Fruit fly (Drosophila melanogaster) whole organism, embryonic: ENCODE measurements around the gene CG32681.

ENCODE experiments used
- Adf1 ChIP-seq: fragments of 200-800 bp; sonication (Bioruptor generic); IDR thresholded peaks from 2 replicates; pipeline ENCODE4 v1.3.6; 2022; ENCODE audit warnings: missing biosample characterization, missing genetic modification characterization
- Asciz ChIP-seq: fragments of 200-800 bp; sonication (Bioruptor generic); optimal IDR thresholded peaks from 2 replicates; lab custom pipeline; 2017; ENCODE audit warnings: missing biosample characterization, mild to moderate bottlenecking, missing genetic modification characterization, missing genetic modification reagents
- CG10267 ChIP-seq: fragments of 200-800 bp; sonication (Bioruptor generic); optimal IDR thresholded peaks from 2 replicates; lab custom pipeline; 2018; ENCODE audit warnings: missing biosample characterization, mild to moderate bottlenecking, missing genetic modification characterization, moderate library complexity
- CG11504 ChIP-seq: fragments of 200-800 bp; sonication (Bioruptor generic); optimal IDR thresholded peaks from 3 replicates; lab custom pipeline; 2019; ENCODE audit warnings: missing biosample characterization, mild to moderate bottlenecking, missing genetic modification characterization, moderate library complexity
- CG11696 ChIP-seq: fragments of 200-800 bp; sonication (Bioruptor generic); IDR thresholded peaks from 2 replicates; pipeline ENCODE4 v1.3.6; 2022; ENCODE audit warnings: missing biosample characterization, missing genetic modification characterization
- CG12071 ChIP-seq: fragments of 200-800 bp; sonication (Bioruptor generic); optimal IDR thresholded peaks from 3 replicates; lab custom pipeline; 2018; ENCODE audit warnings: missing biosample characterization, mild to moderate bottlenecking, missing genetic modification characterization
- CG12659 ChIP-seq: fragments of 200-800 bp; sonication (Bioruptor generic); optimal IDR thresholded peaks from 3 replicates; lab custom pipeline; 2017; ENCODE audit warnings: mild to moderate bottlenecking, missing biosample characterization, missing genetic modification reagents, missing genetic modification characterization
- CG12744 ChIP-seq: fragments of 200-800 bp; sonication (Bioruptor generic); optimal IDR thresholded peaks from 2 replicates; lab custom pipeline; 2016; ENCODE audit warnings: missing biosample characterization, missing genetic modification characterization
- CG13287 ChIP-seq: fragments of 200-800 bp; sonication (Bioruptor generic); IDR thresholded peaks from 2 replicates; pipeline ENCODE4 v1.3.6; 2022; ENCODE audit warnings: missing biosample characterization, missing genetic modification characterization; ENCODE audit not compliant: partially characterized antibody
- CG14710 ChIP-seq: fragments of 200-800 bp; sonication (Bioruptor generic); optimal IDR thresholded peaks from 3 replicates; lab custom pipeline; 2019; ENCODE audit warnings: missing biosample characterization, mild to moderate bottlenecking, missing genetic modification characterization, moderate library complexity
- CG15073 ChIP-seq: fragments of 200-800 bp; sonication (Bioruptor generic); optimal IDR thresholded peaks from 2 replicates; lab custom pipeline; 2016; ENCODE audit warnings: missing biosample characterization, missing genetic modification characterization
- CG15514 ChIP-seq: fragments of 200-800 bp; sonication (Bioruptor generic); optimal IDR thresholded peaks from 3 replicates; lab custom pipeline; 2017; ENCODE audit warnings: missing biosample characterization, missing genetic modification characterization, mild to moderate bottlenecking, moderate library complexity, missing genetic modification reagents
- CG17361 ChIP-seq: fragments of 200-800 bp; sonication (Bioruptor generic); IDR thresholded peaks from 3 replicates; pipeline ENCODE4 v1.3.6; 2022; ENCODE audit warnings: missing biosample characterization, missing genetic modification characterization
- CG1792 ChIP-seq: fragments of 200-800 bp; sonication (Bioruptor generic); optimal IDR thresholded peaks from 2 replicates; lab custom pipeline; 2016; ENCODE audit warnings: missing biosample characterization, missing genetic modification characterization
- CG2120 ChIP-seq: fragments of 200-800 bp; sonication (Bioruptor generic); optimal IDR thresholded peaks from 3 replicates; lab custom pipeline; 2016; ENCODE audit warnings: missing biosample characterization, missing genetic modification characterization
- CG34376 ChIP-seq: fragments of 200-800 bp; sonication (Bioruptor generic); optimal IDR thresholded peaks from 2 replicates; lab custom pipeline; 2018; ENCODE audit warnings: missing biosample characterization, mild to moderate bottlenecking, missing genetic modification characterization
- CG3995 ChIP-seq: fragments of 200-800 bp; sonication (Bioruptor generic); optimal IDR thresholded peaks from 3 replicates; lab custom pipeline; 2016; ENCODE audit warnings: missing biosample characterization, missing genetic modification characterization
- CG4404 ChIP-seq: fragments of 200-800 bp; sonication (Bioruptor generic); IDR thresholded peaks from 2 replicates; pipeline ENCODE4 v1.3.6; 2022; ENCODE audit warnings: missing biosample characterization, missing genetic modification characterization
- CG6654 ChIP-seq: fragments of 200-800 bp; sonication (Bioruptor generic); optimal IDR thresholded peaks from 2 replicates; lab custom pipeline; 2017; ENCODE audit warnings: missing biosample characterization, mild to moderate bottlenecking, missing genetic modification characterization
- CG6689 ChIP-seq: fragments of 200-800 bp; sonication (Bioruptor generic); IDR thresholded peaks from 2 replicates; pipeline ENCODE4 v1.3.6; 2022; ENCODE audit warnings: missing biosample characterization, missing genetic modification characterization
- CG6791 ChIP-seq: fragments of 200-800 bp; sonication (Bioruptor generic); IDR thresholded peaks from 3 replicates; pipeline ENCODE4 v1.3.6; 2022; ENCODE audit warnings: missing biosample characterization, missing genetic modification characterization; ENCODE audit not compliant: partially characterized antibody
- CG6813 ChIP-seq: fragments of 200-800 bp; sonication (Bioruptor generic); optimal IDR thresholded peaks from 2 replicates; lab custom pipeline; 2017; ENCODE audit warnings: missing biosample characterization, missing genetic modification characterization, mild to moderate bottlenecking, moderate library complexity, missing genetic modification reagents
- CTCF ChIP-seq: fragments of 200-800 bp; sonication (Bioruptor generic); optimal IDR thresholded peaks from 2 replicates; lab custom pipeline; 2017; ENCODE audit warnings: missing biosample characterization, mild to moderate bottlenecking, missing genetic modification characterization, moderate library complexity
- Deaf1 ChIP-seq: fragments of 200-800 bp; optimal IDR thresholded peaks from 3 replicates; lab custom pipeline; 2019; ENCODE audit warnings: missing biosample characterization, mild to moderate bottlenecking, missing genetic modification characterization, moderate library complexity
- Dip3 ChIP-seq: fragments of 200-800 bp; sonication (Bioruptor generic); optimal IDR thresholded peaks from 3 replicates; lab custom pipeline; 2016; ENCODE audit warnings: missing biosample characterization, missing genetic modification characterization
- Dll ChIP-seq: fragments of 200-800 bp; sonication (Bioruptor generic); IDR thresholded peaks from 4 replicates; pipeline ENCODE4 v1.3.6; 2022; ENCODE audit warnings: missing biosample characterization, missing genetic modification characterization; ENCODE audit not compliant: partially characterized antibody
- Eip74EF ChIP-seq, 2 experiments: fragments of 200-800 bp in 1 of 2; fragments of >200 bp in 1 of 2; sonication (Bioruptor generic) in 1 of 2; optimal IDR thresholded peaks; 2 replicates each; lab custom pipeline; 2017 to 2019; ENCODE audit warnings: missing biosample characterization in 2 of 2, missing genetic modification characterization in 2 of 2, mild to moderate bottlenecking in 1 of 2, moderate library complexity in 1 of 2
- Ets97D ChIP-seq: fragments of 200-800 bp; sonication (Bioruptor generic); optimal IDR thresholded peaks from 3 replicates; lab custom pipeline; 2016; ENCODE audit warnings: missing biosample characterization, missing genetic modification characterization
- Hey ChIP-seq: fragments of 200-800 bp; sonication (Bioruptor generic); optimal IDR thresholded peaks from 3 replicates; lab custom pipeline; 2018; ENCODE audit warnings: missing biosample characterization, mild to moderate bottlenecking, missing genetic modification characterization
- HmgD ChIP-seq: fragments of 200-800 bp; sonication (Bioruptor generic); optimal IDR thresholded peaks from 3 replicates; lab custom pipeline; 2016; ENCODE audit warnings: missing biosample characterization, missing genetic modification characterization
- Nf-YB ChIP-seq: fragments of 200-800 bp; sonication (Bioruptor generic); optimal IDR thresholded peaks from 3 replicates; lab custom pipeline; 2019; ENCODE audit warnings: missing biosample characterization, mild to moderate bottlenecking, missing genetic modification characterization, moderate library complexity
- Ptx1 ChIP-seq: fragments of 200-800 bp; sonication (Bioruptor generic); IDR thresholded peaks from 2 replicates; pipeline ENCODE4 v1.3.6; 2022; ENCODE audit warnings: missing biosample characterization, missing genetic modification characterization
- Sox100B ChIP-seq: fragments of 200-800 bp; sonication (Bioruptor generic); optimal IDR thresholded peaks from 3 replicates; lab custom pipeline; 2018; ENCODE audit warnings: missing biosample characterization, mild to moderate bottlenecking, missing genetic modification characterization
- Sry-β ChIP-seq: fragments of 200-800 bp; sonication (Bioruptor generic); optimal IDR thresholded peaks from 2 replicates; lab custom pipeline; 2018; ENCODE audit warnings: missing biosample characterization, mild to moderate bottlenecking, missing genetic modification characterization, moderate library complexity
- Stat92E ChIP-seq, 3 experiments: fragments of >200 bp in 2 of 3; fragments of 200-800 bp in 1 of 3; sonication (Bioruptor generic) in 1 of 3; optimal IDR thresholded peaks; 2 replicates each; lab custom pipeline; 2017 to 2019; ENCODE audit warnings: missing biosample characterization in 3 of 3, missing genetic modification characterization in 3 of 3, mild to moderate bottlenecking in 1 of 3, moderate library complexity in 1 of 3
- ap ChIP-seq: fragments of 200-800 bp; sonication (Bioruptor generic); IDR thresholded peaks from 2 replicates; pipeline ENCODE4 v1.3.6; 2022; ENCODE audit warnings: missing biosample characterization, missing genetic modification characterization
- ash1 ChIP-seq: fragments of 200-800 bp; sonication (Bioruptor generic); optimal IDR thresholded peaks from 2 replicates; lab custom pipeline; 2018; ENCODE audit warnings: missing biosample characterization, mild to moderate bottlenecking, missing genetic modification characterization
- bab2 ChIP-seq: fragments of 200-800 bp; sonication (Bioruptor generic); optimal IDR thresholded peaks from 2 replicates; lab custom pipeline; 2016; ENCODE audit warnings: missing biosample characterization, missing genetic modification characterization
- crol ChIP-seq: fragments of 200-800 bp; sonication (Bioruptor generic); IDR thresholded peaks from 2 replicates; pipeline ENCODE4 v1.3.6; 2022; ENCODE audit warnings: missing biosample characterization, missing genetic modification characterization
- crp ChIP-seq, 2 experiments: fragments of 200-800 bp; sonication (Bioruptor generic); optimal IDR thresholded peaks; 2 replicates in 1 of 2; 3 replicates in 1 of 2; lab custom pipeline; 2017; ENCODE audit warnings: missing biosample characterization in 2 of 2, missing genetic modification characterization in 2 of 2, mild to moderate bottlenecking in 1 of 2, moderate library complexity in 1 of 2
- fru ChIP-seq: fragments of >200 bp; optimal IDR thresholded peaks from 2 replicates; lab custom pipeline; 2017
- gcm2 ChIP-seq: fragments of 200-800 bp; sonication (Bioruptor generic); optimal IDR thresholded peaks from 2 replicates; lab custom pipeline; 2016; ENCODE audit warnings: missing biosample characterization, missing genetic modification characterization
- hth ChIP-seq: fragments of >200 bp; optimal IDR thresholded peaks from 2 replicates; lab custom pipeline; 2017; ENCODE audit warnings: inconsistent platforms
- inv ChIP-seq: fragments of 200-800 bp; sonication (Bioruptor generic); IDR thresholded peaks from 2 replicates; pipeline ENCODE4 v1.3.6; 2022; ENCODE audit warnings: missing biosample characterization, missing genetic modification characterization; ENCODE audit not compliant: partially characterized antibody
- klu ChIP-seq: fragments of 200-800 bp; sonication (Bioruptor generic); IDR thresholded peaks from 2 replicates; pipeline ENCODE4 v1.3.6; 2022; ENCODE audit warnings: missing biosample characterization, missing genetic modification characterization
- nau ChIP-seq: fragments of 200-800 bp; sonication (Bioruptor generic); optimal IDR thresholded peaks from 3 replicates; lab custom pipeline; 2017; ENCODE audit warnings: missing biosample characterization, mild to moderate bottlenecking, missing genetic modification characterization, missing genetic modification reagents
- prd ChIP-seq, 3 experiments: fragments of >200 bp in 2 of 3; fragments of 200-800 bp in 1 of 3; sonication (Bioruptor generic) in 1 of 3; optimal IDR thresholded peaks in 2 of 3; IDR thresholded peaks in 1 of 3; 2 replicates in 2 of 3; 3 replicates in 1 of 3; pipeline versions ENCODE4 v1.3.6 to Lab custom; 2017 to 2022; ENCODE audit warnings: missing biosample characterization in 1 of 3, missing genetic modification characterization in 1 of 3
- tgo ChIP-seq: fragments of 200-800 bp; sonication (Bioruptor generic); IDR thresholded peaks from 3 replicates; pipeline ENCODE4 v1.3.6; 2022; ENCODE audit warnings: missing biosample characterization, missing genetic modification characterization
- tio ChIP-seq: fragments of 200-800 bp; sonication (Bioruptor generic); optimal IDR thresholded peaks from 2 replicates; lab custom pipeline; 2017; ENCODE audit warnings: missing biosample characterization, missing genetic modification characterization, inconsistent platforms
- unc-4 ChIP-seq: fragments of 200-800 bp; sonication (Bioruptor generic); IDR thresholded peaks from 2 replicates; pipeline ENCODE4 v1.3.6; 2022; ENCODE audit warnings: missing biosample characterization, missing genetic modification characterization; ENCODE audit not compliant: partially characterized antibody

CG32681 gene

DNA sequence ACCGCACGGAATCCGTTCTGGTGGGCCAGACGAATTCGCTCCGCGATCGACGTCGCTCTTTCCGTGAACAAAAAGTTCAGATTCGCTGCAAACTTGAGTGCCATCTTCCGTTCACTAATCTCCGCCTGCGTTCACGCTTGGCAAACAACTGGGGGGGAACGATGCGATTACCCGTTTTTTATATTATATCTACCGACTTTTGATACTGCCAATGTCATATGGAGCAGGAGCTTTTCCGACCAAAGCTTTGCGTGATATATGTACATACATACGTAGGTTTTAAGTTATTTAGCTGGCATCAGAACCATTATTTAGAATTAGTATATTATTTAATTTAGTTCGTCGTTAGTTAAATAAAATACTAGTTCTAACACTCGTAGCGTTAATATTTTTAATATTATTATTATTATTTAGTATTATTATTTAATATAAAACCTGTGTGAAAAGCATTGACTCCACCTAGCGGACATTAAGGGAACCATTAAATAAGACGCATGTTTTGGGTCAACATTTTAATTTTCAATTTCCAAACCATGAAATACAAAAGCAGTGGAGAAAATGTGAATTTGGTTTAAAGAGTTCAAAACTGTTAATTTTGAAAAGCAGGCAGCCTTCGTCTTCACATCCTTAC lies 51.4 kb downstream of the CG32681 start, which contains the start of gene Gip (continued):
- TF ChIP-seq crp (GFP tag; optimal IDR thresholded peaks at IDR 0.05; lab: Kevin White, UChicago) (peak in 1 of 2 experiments; percentile 4), CG6791 (GFP tag; lab: Robert Waterston, UW) (no peak), CG11504 (tag; lab: Kevin White, UChicago) (peak; percentile 24), CG6813 (GFP tag; lab: Kevin White, UChicago) (no peak), CG11696 (GFP tag; lab: Robert Waterston, UW) (no peak), tio (GFP tag; lab: Kevin White, UChicago) (no peak), CG1792 (GFP tag; lab: Kevin White, UChicago) (no peak), Eip74EF (GFP tag; optimal IDR thresholded peaks at IDR 0.05; lab: Kevin White, UChicago) (peak in 1 of 2 experiments; percentile 8), unc-4 (GFP tag; lab: Robert Waterston, UW) (no peak), tgo (no peak), Deaf1 (peak; percentile 44), prd (optimal IDR thresholded peaks at IDR 0.05; lab: Kevin White, UChicago) (no peak), prd (GFP tag; IDR thresholded peaks at IDR 0.05; lab: Robert Waterston, UW) (no peak), Hey (tag; lab: Kevin White, UChicago) (no peak), CG12744 (GFP tag; lab: Kevin White, UChicago) (no peak), CG2120 (GFP tag; lab: Kevin White, UChicago) (no peak), CG17361 (GFP tag; lab: Robert Waterston, UW) (no peak), gcm2 (GFP tag; lab: Kevin White, UChicago) (no peak), ap (GFP tag; lab: Robert Waterston, UW) (no peak), Stat92E (GFP tag; optimal IDR thresholded peaks at IDR 0.05; lab: Kevin White, UChicago) (no peak), CG10267 (no peak), CG12071 (no peak), CG12659 (GFP tag; lab: Kevin White, UChicago) (peak; percentile 1), CG6654 (no peak), hth (lab: Kevin White, UChicago) (no peak), CTCF (GFP tag; lab: Kevin White, UChicago) (peak; percentile 90), Ptx1 (GFP tag; lab: Robert Waterston, UW) (no peak), HmgD (GFP tag; lab: Kevin White, UChicago) (no peak), CG4404 (GFP tag; lab: Robert Waterston, UW) (no peak), Nf-YB (GFP tag; lab: Kevin White, UChicago) (no peak), bab2 (GFP tag; lab: Kevin White, UChicago) (no peak), CG3995 (GFP tag; lab: Kevin White, UChicago) (no peak), ash1 (GFP tag; lab: Kevin White, UChicago) (no peak), inv (GFP tag; lab: Robert Waterston, UW) (no peak), Dip3 (GFP tag; lab: Kevin White, UChicago) (no peak), Sry-β (GFP tag; lab: Kevin White, UChicago) (no peak), CG15514 (peak; percentile 60), Adf1 (GFP tag; lab: Robert Waterston, UW) (peak; percentile 50), nau (GFP tag; lab: Kevin White, UChicago) (no peak), Dll (GFP tag; lab: Robert Waterston, UW) (no peak), CG14710 (tag; lab: Kevin White, UChicago) (no peak), Asciz (no peak), klu (no peak), CG6689 (GFP tag; lab: Robert Waterston, UW) (no peak), CG34376 (GFP tag; lab: Kevin White, UChicago) (peak; percentile 68), Ets97D (no peak), CG13287 (peak; percentile 27; the same call in 1 of the 2 replicates), CG15073 (GFP tag; lab: Kevin White, UChicago) (no peak), Sox100B (no peak), crol (GFP tag; lab: Robert Waterston, UW) (peak; percentile 74), fru (lab: Kevin White, UChicago) (no peak)
